Fruit fly (Drosophila melanogaster) whole organism, embryonic: ENCODE data around the gene Atg5.

Source experiments
- Ada2b ChIP-seq: fragments of 200-800 bp; sonication (Bioruptor generic); IDR thresholded peaks from 2 replicates; pipeline ENCODE4 v1.3.6; 2022; ENCODE audit warnings: missing biosample characterization, missing genetic modification characterization
- Adf1 ChIP-seq: fragments of 200-800 bp; sonication (Bioruptor generic); IDR thresholded peaks from 2 replicates; pipeline ENCODE4 v1.3.6; 2022; ENCODE audit warnings: missing biosample characterization, missing genetic modification characterization
- Aef1 ChIP-seq: fragments of 200-800 bp; sonication (Bioruptor generic); IDR thresholded peaks from 3 replicates; pipeline ENCODE4 v1.3.6; 2022; ENCODE audit warnings: missing biosample characterization, missing genetic modification characterization
- Atf-2 ChIP-seq: fragments of 200-800 bp; sonication (Bioruptor generic); optimal IDR thresholded peaks from 2 replicates; lab custom pipeline; 2016; ENCODE audit warnings: missing biosample characterization, missing genetic modification characterization
- BtbVII ChIP-seq: fragments of 200-800 bp; sonication (Bioruptor generic); optimal IDR thresholded peaks from 3 replicates; lab custom pipeline; 2017; ENCODE audit warnings: missing biosample characterization, mild to moderate bottlenecking, missing genetic modification characterization
- CG10565 ChIP-seq: fragments of 200-800 bp; sonication (Bioruptor generic); optimal IDR thresholded peaks from 3 replicates; lab custom pipeline; 2016; ENCODE audit warnings: missing biosample characterization, mild to moderate bottlenecking, missing genetic modification characterization
- CG11723 ChIP-seq: fragments of 200-800 bp; sonication (Bioruptor generic); optimal IDR thresholded peaks from 2 replicates; lab custom pipeline; 2017; ENCODE audit warnings: missing biosample characterization, mild to moderate bottlenecking, missing genetic modification characterization
- CG12659 ChIP-seq: fragments of 200-800 bp; sonication (Bioruptor generic); optimal IDR thresholded peaks from 3 replicates; lab custom pipeline; 2017; ENCODE audit warnings: mild to moderate bottlenecking, missing biosample characterization, missing genetic modification reagents, missing genetic modification characterization
- CG13287 ChIP-seq: fragments of 200-800 bp; sonication (Bioruptor generic); IDR thresholded peaks from 2 replicates; pipeline ENCODE4 v1.3.6; 2022; ENCODE audit warnings: missing biosample characterization, missing genetic modification characterization; ENCODE audit not compliant: partially characterized antibody
- CG13775 ChIP-seq: fragments of 200-800 bp; sonication (Bioruptor generic); optimal IDR thresholded peaks from 3 replicates; lab custom pipeline; 2017; ENCODE audit warnings: missing biosample characterization, mild to moderate bottlenecking, missing genetic modification characterization
- CG14710 ChIP-seq: fragments of 200-800 bp; sonication (Bioruptor generic); optimal IDR thresholded peaks from 3 replicates; lab custom pipeline; 2019; ENCODE audit warnings: missing biosample characterization, mild to moderate bottlenecking, missing genetic modification characterization, moderate library complexity
- CG14965 ChIP-seq: fragments of 200-800 bp; sonication (Bioruptor generic); optimal IDR thresholded peaks from 2 replicates; lab custom pipeline; 2016; ENCODE audit warnings: missing biosample characterization, missing genetic modification characterization, borderline replicate concordance
- CG1647 ChIP-seq: fragments of 200-800 bp; sonication (Bioruptor generic); optimal IDR thresholded peaks from 3 replicates; lab custom pipeline; 2016; ENCODE audit warnings: missing biosample characterization, missing genetic modification characterization
- CG16863 ChIP-seq: fragments of 200-800 bp; sonication (Bioruptor generic); optimal IDR thresholded peaks from 3 replicates; lab custom pipeline; 2016; ENCODE audit warnings: missing biosample characterization, missing genetic modification characterization
- CG17186 ChIP-seq: fragments of 200-800 bp; sonication (Bioruptor generic); optimal IDR thresholded peaks from 3 replicates; lab custom pipeline; 2017; ENCODE audit warnings: missing biosample characterization, missing genetic modification reagents, missing genetic modification characterization
- CG18262 ChIP-seq: fragments of 200-800 bp; optimal IDR thresholded peaks from 3 replicates; lab custom pipeline; 2019; ENCODE audit warnings: missing biosample characterization, mild to moderate bottlenecking, missing genetic modification characterization, moderate library complexity
- CG18619 ChIP-seq: fragments of 200-800 bp; sonication (Bioruptor generic); optimal IDR thresholded peaks from 3 replicates; lab custom pipeline; 2017; ENCODE audit warnings: missing biosample characterization, mild to moderate bottlenecking, missing genetic modification characterization
- CG2199 ChIP-seq: fragments of 200-800 bp; sonication (Bioruptor generic); IDR thresholded peaks from 3 replicates; pipeline ENCODE4 v1.3.6; 2022; ENCODE audit warnings: missing biosample characterization, missing genetic modification characterization
- CG31224 ChIP-seq: fragments of 200-800 bp; sonication (Bioruptor generic); IDR thresholded peaks from 2 replicates; pipeline ENCODE4 v1.3.6; 2022; ENCODE audit warnings: missing biosample characterization, missing genetic modification characterization
- CG31365 ChIP-seq: fragments of 200-800 bp; sonication (Bioruptor generic); optimal IDR thresholded peaks from 2 replicates; lab custom pipeline; 2018; ENCODE audit warnings: missing biosample characterization, mild to moderate bottlenecking, missing genetic modification characterization
- CG4424 ChIP-seq: fragments of 200-800 bp; sonication (Bioruptor generic); optimal IDR thresholded peaks from 3 replicates; lab custom pipeline; 2016; ENCODE audit warnings: missing biosample characterization, missing genetic modification characterization
- Chrac-16 ChIP-seq: fragments of 200-800 bp; sonication (Bioruptor generic); optimal IDR thresholded peaks from 3 replicates; lab custom pipeline; 2016; ENCODE audit warnings: missing biosample characterization, missing genetic modification characterization
- Dfd ChIP-seq, 2 experiments: fragments of >200 bp; optimal IDR thresholded peaks; 2 replicates each; lab custom pipeline; 2017; ENCODE audit warnings: missing biosample characterization in 2 of 2, missing genetic modification characterization in 2 of 2
- E2f2 ChIP-seq: fragments of 200-800 bp; sonication (Bioruptor generic); IDR thresholded peaks from 2 replicates; pipeline ENCODE4 v1.3.6; 2022; ENCODE audit warnings: missing biosample characterization, missing genetic modification characterization
- H2.0 ChIP-seq: fragments of 200-800 bp; sonication (Bioruptor generic); IDR thresholded peaks from 2 replicates; pipeline ENCODE4 v1.3.6; 2022; ENCODE audit warnings: missing biosample characterization, missing genetic modification characterization
- HLHmδ ChIP-seq: fragments of 200-800 bp; sonication (Bioruptor generic); optimal IDR thresholded peaks from 2 replicates; lab custom pipeline; 2018; ENCODE audit warnings: missing biosample characterization, mild to moderate bottlenecking, missing genetic modification characterization, moderate library complexity
- Hand ChIP-seq: fragments of 200-800 bp; sonication (Bioruptor generic); optimal IDR thresholded peaks from 2 replicates; lab custom pipeline; 2017; ENCODE audit warnings: mild to moderate bottlenecking, missing biosample characterization, missing genetic modification reagents, missing genetic modification characterization
- Hr3 ChIP-seq: fragments of 200-800 bp; sonication (Bioruptor generic); optimal IDR thresholded peaks from 3 replicates; lab custom pipeline; 2016; ENCODE audit warnings: missing biosample characterization, missing genetic modification characterization
- Kr ChIP-seq: fragments of 200-800 bp; sonication (Bioruptor generic); optimal IDR thresholded peaks from 2 replicates; lab custom pipeline; 2017; ENCODE audit warnings: missing biosample characterization, mild to moderate bottlenecking, missing genetic modification characterization
- Med ChIP-seq: fragments of 200-800 bp; sonication (Bioruptor generic); peaks from one replicate; lab custom pipeline; 2016; ENCODE audit warnings: missing biosample characterization, missing genetic modification characterization, mild to moderate bottlenecking, inconsistent platforms, moderate library complexity
- Oaz ChIP-seq: fragments of 200-800 bp; sonication (Bioruptor generic); IDR thresholded peaks from 2 replicates; pipeline ENCODE4 v1.3.6; 2022; ENCODE audit warnings: missing biosample characterization, missing genetic modification characterization
- Tbp ChIP-seq: fragments of >200 bp; optimal IDR thresholded peaks from 2 replicates; lab custom pipeline; 2018; ENCODE audit warnings: missing biosample characterization, missing genetic modification characterization
- Xbp1 ChIP-seq: fragments of 200-800 bp; sonication (Bioruptor generic); optimal IDR thresholded peaks from 3 replicates; lab custom pipeline; 2016; ENCODE audit warnings: missing biosample characterization, mild to moderate bottlenecking, missing genetic modification characterization
- al ChIP-seq: fragments of 200-800 bp; sonication (Bioruptor generic); IDR thresholded peaks from 2 replicates; pipeline ENCODE4 v1.3.6; 2022; ENCODE audit warnings: missing biosample characterization, missing genetic modification characterization
- ase ChIP-seq: fragments of 200-800 bp; sonication (Bioruptor generic); IDR thresholded peaks from 3 replicates; pipeline ENCODE4 v1.3.6; 2022; ENCODE audit warnings: missing biosample characterization, missing genetic modification characterization
- bbx ChIP-seq: fragments of 200-800 bp; sonication (Bioruptor generic); IDR thresholded peaks from 2 replicates; pipeline ENCODE4 v1.3.6; 2022; ENCODE audit warnings: missing biosample characterization, missing genetic modification characterization; ENCODE audit not compliant: partially characterized antibody
- bigmax ChIP-seq: fragments of 200-800 bp; sonication (Bioruptor generic); optimal IDR thresholded peaks from 2 replicates; lab custom pipeline; 2018; ENCODE audit warnings: missing biosample characterization, mild to moderate bottlenecking, missing genetic modification characterization
- btn ChIP-seq: fragments of 200-800 bp; sonication (Bioruptor generic); optimal IDR thresholded peaks from 2 replicates; lab custom pipeline; 2016; ENCODE audit warnings: missing biosample characterization, missing genetic modification characterization
- chm ChIP-seq: fragments of 200-800 bp; sonication (Bioruptor generic); IDR thresholded peaks from 2 replicates; pipeline ENCODE4 v1.3.6; 2022; ENCODE audit warnings: missing biosample characterization, missing genetic modification characterization
- corto ChIP-seq: fragments of 200-800 bp; sonication (Bioruptor generic); optimal IDR thresholded peaks from 2 replicates; lab custom pipeline; 2016; ENCODE audit warnings: missing biosample characterization, mild to moderate bottlenecking, missing genetic modification characterization, moderate library complexity
- crol ChIP-seq: fragments of 200-800 bp; sonication (Bioruptor generic); IDR thresholded peaks from 2 replicates; pipeline ENCODE4 v1.3.6; 2022; ENCODE audit warnings: missing biosample characterization, missing genetic modification characterization
- da ChIP-seq: fragments of 200-800 bp; sonication (Bioruptor generic); optimal IDR thresholded peaks from 2 replicates; lab custom pipeline; 2016; ENCODE audit warnings: missing biosample characterization, missing genetic modification characterization
- disco-r ChIP-seq: fragments of 200-800 bp; sonication (Bioruptor generic); optimal IDR thresholded peaks from 2 replicates; lab custom pipeline; 2016; ENCODE audit warnings: missing biosample characterization, missing genetic modification characterization
- fru ChIP-seq: fragments of >200 bp; optimal IDR thresholded peaks from 2 replicates; lab custom pipeline; 2017
- gce ChIP-seq: fragments of 200-800 bp; sonication (Bioruptor generic); IDR thresholded peaks from 3 replicates; pipeline ENCODE4 v1.3.6; 2022; ENCODE audit warnings: missing biosample characterization, missing genetic modification characterization
- jumu ChIP-seq: fragments of 200-800 bp; sonication (Bioruptor generic); optimal IDR thresholded peaks from 3 replicates; lab custom pipeline; 2016; ENCODE audit warnings: missing biosample characterization, missing genetic modification characterization
- knrl ChIP-seq: fragments of 200-800 bp; sonication (Bioruptor generic); IDR thresholded peaks from 3 replicates; pipeline ENCODE4 v1.3.6; 2022; ENCODE audit warnings: missing biosample characterization, missing genetic modification characterization; ENCODE audit not compliant: partially characterized antibody
- lab ChIP-seq: fragments of 200-800 bp; sonication (Bioruptor generic); optimal IDR thresholded peaks from 3 replicates; lab custom pipeline; 2017; ENCODE audit warnings: missing biosample characterization, missing genetic modification characterization, mild to moderate bottlenecking, moderate library complexity, missing genetic modification reagents
- oc ChIP-seq: fragments of 200-800 bp; sonication (Bioruptor generic); optimal IDR thresholded peaks from 2 replicates; lab custom pipeline; 2018; ENCODE audit warnings: missing biosample characterization, mild to moderate bottlenecking, missing genetic modification characterization, moderate library complexity
- pum ChIP-seq: fragments of 200-800 bp; sonication (Bioruptor generic); optimal IDR thresholded peaks from 2 replicates; lab custom pipeline; 2016; ENCODE audit warnings: missing biosample characterization, missing genetic modification characterization
- sob ChIP-seq: fragments of 200-800 bp; sonication (Bioruptor generic); IDR thresholded peaks from 2 replicates; pipeline ENCODE4 v1.3.6; 2022; ENCODE audit warnings: missing biosample characterization, missing genetic modification characterization
- zf30C ChIP-seq: fragments of 200-800 bp; sonication (Bioruptor generic); optimal IDR thresholded peaks from 3 replicates; lab custom pipeline; 2018; ENCODE audit warnings: missing biosample characterization, mild to moderate bottlenecking, missing genetic modification characterization

The Atg5 gene

dm6 chrX:7277038-7277437, 46.5 kb downstream of the Atg5 start (continued):
- peak; percentile 15 for TF ChIP-seq jumu (GFP tag; lab: Kevin White, UChicago)
- TF ChIP-seq zf30C (GFP tag; lab: Kevin White, UChicago), result peak; percentile 85
- no peak for TF ChIP-seq bbx (GFP tag; lab: Robert Waterston, UW)
- TF ChIP-seq Oaz (GFP tag; lab: Robert Waterston, UW), result no peak
- no peak for TF ChIP-seq HLHmδ (GFP tag; lab: Kevin White, UChicago)
- peak; percentile 84 for TF ChIP-seq Med
- TF ChIP-seq disco-r (GFP tag; lab: Kevin White, UChicago), result no peak
- TF ChIP-seq CG13287 (GFP tag; lab: Robert Waterston, UW), result no peak
- peak; percentile 0 for TF ChIP-seq btn
- no peak for TF ChIP-seq Hand (GFP tag; lab: Kevin White, UChicago)
- TF ChIP-seq crol (GFP tag; lab: Robert Waterston, UW), result no peak
- TF ChIP-seq Dfd (GFP tag; optimal IDR thresholded peaks at IDR 0.05; lab: Kevin White, UChicago), result no peak
- TF ChIP-seq oc (tag; lab: Kevin White, UChicago), result peak; percentile 52
- peak; percentile 53 for TF ChIP-seq pum (GFP tag; lab: Kevin White, UChicago)
- no peak for TF ChIP-seq corto (GFP tag; lab: Kevin White, UChicago)
- no peak for TF ChIP-seq gce (GFP tag; lab: Robert Waterston, UW)
- no peak for TF ChIP-seq CG17186 (GFP tag; lab: Kevin White, UChicago)
- TF ChIP-seq CG2199, result no peak
- TF ChIP-seq Aef1, result no peak
- TF ChIP-seq CG4424 (GFP tag; lab: Kevin White, UChicago), result peak; percentile 69
- TF ChIP-seq Chrac-16 (GFP tag; lab: Kevin White, UChicago), result peak; percentile 65
- TF ChIP-seq CG31365 (tag; lab: Kevin White, UChicago), result no peak
- no peak for TF ChIP-seq Adf1 (GFP tag; lab: Robert Waterston, UW)
- peak; percentile 70 for TF ChIP-seq Xbp1 (GFP tag; lab: Kevin White, UChicago)
- TF ChIP-seq Hr3, result peak; percentile 23
- TF ChIP-seq Ada2b (GFP tag; lab: Robert Waterston, UW), result peak; percentile 28; the same call in 1 of the 2 replicates
- TF ChIP-seq CG12659 (GFP tag; lab: Kevin White, UChicago), result peak; percentile 32
- TF ChIP-seq Atf-2, result peak; percentile 53
- TF ChIP-seq Kr (GFP tag; lab: Kevin White, UChicago), result peak; percentile 59
- TF ChIP-seq chm (GFP tag; lab: Robert Waterston, UW), result 0 out of 2 replicates have a peak, but pooled peaks have one; percentile 41
- TF ChIP-seq CG16863, result peak; percentile 27
- TF ChIP-seq CG11723 (GFP tag; lab: Kevin White, UChicago), result no peak
- no peak for TF ChIP-seq CG10565 (GFP tag; lab: Kevin White, UChicago)
- peak; percentile 35; the same call in 1 of the 2 replicates for TF ChIP-seq H2.0 (GFP tag; lab: Robert Waterston, UW)
- TF ChIP-seq BtbVII (GFP tag; lab: Kevin White, UChicago), result peak; percentile 7
- peak; percentile 22; the same call in 1 of the 2 replicates for TF ChIP-seq sob (GFP tag; lab: Robert Waterston, UW)
- peak; percentile 44 for TF ChIP-seq CG18619 (GFP tag; lab: Kevin White, UChicago)
- no peak for TF ChIP-seq fru
- no peak for TF ChIP-seq CG14965
- TF ChIP-seq CG1647, result peak; percentile 26
- no peak for TF ChIP-seq da (GFP tag; lab: Kevin White, UChicago)
- peak; percentile 55 for TF ChIP-seq lab (GFP tag; lab: Kevin White, UChicago)
- peak; percentile 80 for TF ChIP-seq CG18262 (tag; lab: Kevin White, UChicago)
- no peak for TF ChIP-seq knrl (GFP tag; lab: Robert Waterston, UW)
- peak; percentile 72 for TF ChIP-seq CG13775
- TF ChIP-seq E2f2 (GFP tag; lab: Robert Waterston, UW), result no peak
- TF ChIP-seq bigmax (GFP tag; lab: Kevin White, UChicago), result no peak
- no peak for TF ChIP-seq al (GFP tag; lab: Robert Waterston, UW)
- TF ChIP-seq ase, result no peak
- TF ChIP-seq Tbp (GFP tag; lab: Kevin White, UChicago), result no peak
- peak; percentile 85 for TF ChIP-seq CG14710 (tag; lab: Kevin White, UChicago)
- no peak for TF ChIP-seq CG31224 (GFP tag; lab: Robert Waterston, UW)
